Worm (Caenorhabditis elegans) whole organism, L4/young adult: ENCODE results near the gene tpra-1.

Experiments used
- W03F9.2 ChIP-seq: fragments of 150-350 bp; optimal IDR thresholded peaks from 2 replicates; lab custom pipeline; 2014; ENCODE audit warnings: missing biosample characterization, missing genetic modification characterization
- him-1 ChIP-seq: sonication (generic microtip); optimal IDR thresholded peaks from 2 replicates; lab custom pipeline; 2016; ENCODE audit warnings: missing genotype, missing genetic modification reagents, missing genetic modification characterization, missing compliant biosample characterization

- no peak for TF ChIP-seq W03F9.2
- no peak for TF ChIP-seq him-1 (tag; lab: Kevin White, UChicago)
These were observed 30.3 kb upstream of the tpra-1 start, which contains the start of the genes D1046.2 and cfim-2 for ce11 chrIV:8925990-8926389.
